Fruit fly (Drosophila melanogaster) whole organism, embryonic: Measurements from ENCODE around the gene CG6959.

ENCODE experiments used
- Adf1 ChIP-seq: fragments of 200-800 bp; sonication (Bioruptor generic); IDR thresholded peaks from 2 replicates; pipeline ENCODE4 v1.3.6; 2022; ENCODE audit warnings: missing biosample characterization, missing genetic modification characterization
- BEAF-32 ChIP-seq: fragments of 200-800 bp; sonication (Bioruptor generic); optimal IDR thresholded peaks from 3 replicates; lab custom pipeline; 2017; ENCODE audit warnings: missing biosample characterization, missing genetic modification characterization, mild to moderate bottlenecking, moderate library complexity, missing genetic modification reagents
- Blimp-1 ChIP-seq: fragments of 200-800 bp; sonication (Bioruptor generic); optimal IDR thresholded peaks from 3 replicates; lab custom pipeline; 2018; ENCODE audit warnings: missing biosample characterization, missing genetic modification characterization, mild to moderate bottlenecking, moderate library complexity, missing genetic modification reagents
- CG10274 ChIP-seq: fragments of 200-800 bp; sonication (Bioruptor generic); optimal IDR thresholded peaks from 3 replicates; lab custom pipeline; 2017; ENCODE audit warnings: missing biosample characterization, mild to moderate bottlenecking, missing genetic modification characterization
- CG13287 ChIP-seq: fragments of 200-800 bp; sonication (Bioruptor generic); IDR thresholded peaks from 2 replicates; pipeline ENCODE4 v1.3.6; 2022; ENCODE audit warnings: missing biosample characterization, missing genetic modification characterization; ENCODE audit not compliant: partially characterized antibody
- CG17359 ChIP-seq: fragments of 200-800 bp; sonication (Bioruptor generic); optimal IDR thresholded peaks from 3 replicates; lab custom pipeline; 2018; ENCODE audit warnings: missing biosample characterization, mild to moderate bottlenecking, missing genetic modification characterization, moderate library complexity
- CG2199 ChIP-seq: fragments of 200-800 bp; sonication (Bioruptor generic); IDR thresholded peaks from 3 replicates; pipeline ENCODE4 v1.3.6; 2022; ENCODE audit warnings: missing biosample characterization, missing genetic modification characterization
- CG30403 ChIP-seq: fragments of 200-800 bp; sonication (Bioruptor generic); optimal IDR thresholded peaks from 3 replicates; lab custom pipeline; 2016; ENCODE audit warnings: missing biosample characterization, missing genetic modification characterization
- CG32767 ChIP-seq: fragments of 200-800 bp; sonication (Bioruptor generic); IDR thresholded peaks from 2 replicates; pipeline ENCODE4 v1.3.6; 2022; ENCODE audit warnings: missing biosample characterization, missing genetic modification characterization
- CG3995 ChIP-seq: fragments of 200-800 bp; sonication (Bioruptor generic); optimal IDR thresholded peaks from 3 replicates; lab custom pipeline; 2016; ENCODE audit warnings: missing biosample characterization, missing genetic modification characterization
- CG4617 ChIP-seq: fragments of 200-800 bp; sonication (Bioruptor generic); optimal IDR thresholded peaks from 3 replicates; lab custom pipeline; 2016; ENCODE audit warnings: missing biosample characterization, missing genetic modification characterization, borderline replicate concordance
- CG6254 ChIP-seq: fragments of 200-800 bp; sonication (Bioruptor generic); optimal IDR thresholded peaks from 3 replicates; lab custom pipeline; 2017; ENCODE audit warnings: mild to moderate bottlenecking, missing biosample characterization, missing genetic modification reagents, missing genetic modification characterization
- CG6813 ChIP-seq: fragments of 200-800 bp; sonication (Bioruptor generic); optimal IDR thresholded peaks from 2 replicates; lab custom pipeline; 2017; ENCODE audit warnings: missing biosample characterization, missing genetic modification characterization, mild to moderate bottlenecking, moderate library complexity, missing genetic modification reagents
- CG7839 ChIP-seq: fragments of 200-800 bp; sonication (Bioruptor generic); optimal IDR thresholded peaks from 3 replicates; lab custom pipeline; 2018; ENCODE audit warnings: missing biosample characterization, mild to moderate bottlenecking, missing genetic modification characterization, moderate library complexity
- CG8290 ChIP-seq, 3 experiments: fragments of 200-800 bp; sonication (Bioruptor generic); optimal IDR thresholded peaks; 2 replicates each; lab custom pipeline; 2016 to 2019; ENCODE audit warnings: missing biosample characterization in 3 of 3, missing genetic modification characterization in 3 of 3, mild to moderate bottlenecking in 2 of 3, moderate library complexity in 1 of 3
- Chrac-16 ChIP-seq: fragments of 200-800 bp; sonication (Bioruptor generic); optimal IDR thresholded peaks from 3 replicates; lab custom pipeline; 2016; ENCODE audit warnings: missing biosample characterization, missing genetic modification characterization
- Dll ChIP-seq: fragments of 200-800 bp; sonication (Bioruptor generic); IDR thresholded peaks from 4 replicates; pipeline ENCODE4 v1.3.6; 2022; ENCODE audit warnings: missing biosample characterization, missing genetic modification characterization; ENCODE audit not compliant: partially characterized antibody
- Drgx ChIP-seq: fragments of 200-800 bp; sonication (Bioruptor generic); IDR thresholded peaks from 2 replicates; pipeline ENCODE4 v1.3.6; 2022; ENCODE audit warnings: missing biosample characterization, missing genetic modification characterization
- Med ChIP-seq: fragments of 200-800 bp; sonication (Bioruptor generic); peaks from one replicate; lab custom pipeline; 2016; ENCODE audit warnings: missing biosample characterization, missing genetic modification characterization, mild to moderate bottlenecking, inconsistent platforms, moderate library complexity
- Opbp ChIP-seq: fragments of 200-800 bp; sonication (Bioruptor generic); IDR thresholded peaks from 3 replicates; pipeline ENCODE4 v1.3.6; 2022; ENCODE audit warnings: missing biosample characterization, missing genetic modification characterization; ENCODE audit not compliant: partially characterized antibody
- Pdp1 ChIP-seq, 2 experiments: fragments of 200-800 bp; sonication (Bioruptor generic); optimal IDR thresholded peaks; 3 replicates each; lab custom pipeline; 2016; ENCODE audit warnings: missing biosample characterization in 2 of 2, missing genetic modification characterization in 2 of 2, mild to moderate bottlenecking in 1 of 2, moderate library complexity in 1 of 2
- Xrp1 ChIP-seq: fragments of 200-800 bp; sonication (Bioruptor generic); IDR thresholded peaks from 2 replicates; pipeline ENCODE4 v1.3.6; 2022; ENCODE audit warnings: missing biosample characterization, missing genetic modification characterization
- ash1 ChIP-seq: fragments of 200-800 bp; sonication (Bioruptor generic); optimal IDR thresholded peaks from 2 replicates; lab custom pipeline; 2018; ENCODE audit warnings: missing biosample characterization, mild to moderate bottlenecking, missing genetic modification characterization
- btn ChIP-seq: fragments of 200-800 bp; sonication (Bioruptor generic); optimal IDR thresholded peaks from 2 replicates; lab custom pipeline; 2016; ENCODE audit warnings: missing biosample characterization, missing genetic modification characterization
- cg ChIP-seq: fragments of 200-800 bp; sonication (Bioruptor generic); optimal IDR thresholded peaks from 3 replicates; lab custom pipeline; 2019; ENCODE audit warnings: missing biosample characterization, mild to moderate bottlenecking, missing genetic modification characterization, moderate library complexity
- ftz-f1 ChIP-seq: fragments of 200-800 bp; sonication (Bioruptor generic); optimal IDR thresholded peaks from 2 replicates; lab custom pipeline; 2016; ENCODE audit warnings: missing biosample characterization, missing genetic modification characterization
- gcm ChIP-seq: fragments of 200-800 bp; sonication (Bioruptor generic); optimal IDR thresholded peaks from 2 replicates; lab custom pipeline; 2019; ENCODE audit warnings: missing biosample characterization, mild to moderate bottlenecking, missing genetic modification characterization, moderate library complexity
- inv ChIP-seq: fragments of 200-800 bp; sonication (Bioruptor generic); IDR thresholded peaks from 2 replicates; pipeline ENCODE4 v1.3.6; 2022; ENCODE audit warnings: missing biosample characterization, missing genetic modification characterization; ENCODE audit not compliant: partially characterized antibody
- kah ChIP-seq: fragments of 200-800 bp; sonication (Bioruptor generic); optimal IDR thresholded peaks from 2 replicates; lab custom pipeline; 2018; ENCODE audit warnings: missing biosample characterization, mild to moderate bottlenecking, missing genetic modification characterization
- ken ChIP-seq: fragments of 200-800 bp; sonication (Bioruptor generic); IDR thresholded peaks from 3 replicates; pipeline ENCODE4 v1.3.6; 2022; ENCODE audit warnings: missing biosample characterization, missing genetic modification characterization
- lbe ChIP-seq: fragments of 200-800 bp; sonication (Bioruptor generic); optimal IDR thresholded peaks from 2 replicates; lab custom pipeline; 2016; ENCODE audit warnings: missing biosample characterization, mild to moderate bottlenecking, missing genetic modification characterization
- lov ChIP-seq, 2 experiments: fragments of 200-800 bp in 1 of 2; fragments of >200 bp in 1 of 2; sonication (Bioruptor generic) in 1 of 2; IDR thresholded peaks in 1 of 2; optimal IDR thresholded peaks in 1 of 2; 2 replicates in 1 of 2; 3 replicates in 1 of 2; pipeline versions ENCODE4 v1.3.6 to Lab custom; 2017 to 2022; ENCODE audit warnings: missing biosample characterization in 1 of 2, missing genetic modification characterization in 1 of 2
- maf-S ChIP-seq: fragments of 200-800 bp; sonication (Bioruptor generic); optimal IDR thresholded peaks from 2 replicates; lab custom pipeline; 2016; ENCODE audit warnings: missing biosample characterization, missing genetic modification characterization
- nom ChIP-seq: fragments of 200-800 bp; sonication (Bioruptor generic); optimal IDR thresholded peaks from 2 replicates; lab custom pipeline; 2017; ENCODE audit warnings: missing biosample characterization, missing genetic modification characterization, mild to moderate bottlenecking, moderate library complexity, missing genetic modification reagents
- oc ChIP-seq: fragments of 200-800 bp; sonication (Bioruptor generic); optimal IDR thresholded peaks from 2 replicates; lab custom pipeline; 2018; ENCODE audit warnings: missing biosample characterization, mild to moderate bottlenecking, missing genetic modification characterization, moderate library complexity
- onecut ChIP-seq: fragments of 200-800 bp; sonication (Bioruptor generic); IDR thresholded peaks from 2 replicates; pipeline ENCODE4 v1.3.6; 2022; ENCODE audit warnings: missing biosample characterization, missing genetic modification characterization
- pan ChIP-seq, 4 experiments: fragments of >200 bp in 3 of 4; fragments of 200-800 bp in 1 of 4; sonication (Bioruptor generic) in 1 of 4; optimal IDR thresholded peaks in 3 of 4; IDR thresholded peaks in 1 of 4; 2 replicates each; pipeline versions ENCODE4 v1.3.6 to Lab custom; 2017 to 2022; ENCODE audit warnings: missing biosample characterization in 2 of 4, missing genetic modification characterization in 2 of 4, mixed read lengths in 1 of 4
- pb ChIP-seq: fragments of 200-800 bp; sonication (Bioruptor generic); optimal IDR thresholded peaks from 3 replicates; lab custom pipeline; 2016; ENCODE audit warnings: missing biosample characterization, missing genetic modification characterization
- row ChIP-seq: fragments of 200-800 bp; sonication (Bioruptor generic); IDR thresholded peaks from 3 replicates; pipeline ENCODE4 v1.3.6; 2022; ENCODE audit warnings: missing biosample characterization, missing genetic modification characterization
- tin ChIP-seq: fragments of 200-800 bp; sonication (Bioruptor generic); optimal IDR thresholded peaks from 3 replicates; lab custom pipeline; 2016; ENCODE audit warnings: missing biosample characterization, missing genetic modification characterization
- twi ChIP-seq: fragments of 200-800 bp; optimal IDR thresholded peaks from 2 replicates; lab custom pipeline; 2019; ENCODE audit warnings: missing biosample characterization, mild to moderate bottlenecking, missing genetic modification characterization, moderate library complexity
- vvl ChIP-seq: fragments of 200-800 bp; sonication (Bioruptor generic); IDR thresholded peaks from 2 replicates; pipeline ENCODE4 v1.3.6; 2022; ENCODE audit warnings: missing biosample characterization, missing genetic modification characterization
- zf30C ChIP-seq: fragments of 200-800 bp; sonication (Bioruptor generic); optimal IDR thresholded peaks from 3 replicates; lab custom pipeline; 2018; ENCODE audit warnings: missing biosample characterization, mild to moderate bottlenecking, missing genetic modification characterization

CG6959 gene

DNA sequence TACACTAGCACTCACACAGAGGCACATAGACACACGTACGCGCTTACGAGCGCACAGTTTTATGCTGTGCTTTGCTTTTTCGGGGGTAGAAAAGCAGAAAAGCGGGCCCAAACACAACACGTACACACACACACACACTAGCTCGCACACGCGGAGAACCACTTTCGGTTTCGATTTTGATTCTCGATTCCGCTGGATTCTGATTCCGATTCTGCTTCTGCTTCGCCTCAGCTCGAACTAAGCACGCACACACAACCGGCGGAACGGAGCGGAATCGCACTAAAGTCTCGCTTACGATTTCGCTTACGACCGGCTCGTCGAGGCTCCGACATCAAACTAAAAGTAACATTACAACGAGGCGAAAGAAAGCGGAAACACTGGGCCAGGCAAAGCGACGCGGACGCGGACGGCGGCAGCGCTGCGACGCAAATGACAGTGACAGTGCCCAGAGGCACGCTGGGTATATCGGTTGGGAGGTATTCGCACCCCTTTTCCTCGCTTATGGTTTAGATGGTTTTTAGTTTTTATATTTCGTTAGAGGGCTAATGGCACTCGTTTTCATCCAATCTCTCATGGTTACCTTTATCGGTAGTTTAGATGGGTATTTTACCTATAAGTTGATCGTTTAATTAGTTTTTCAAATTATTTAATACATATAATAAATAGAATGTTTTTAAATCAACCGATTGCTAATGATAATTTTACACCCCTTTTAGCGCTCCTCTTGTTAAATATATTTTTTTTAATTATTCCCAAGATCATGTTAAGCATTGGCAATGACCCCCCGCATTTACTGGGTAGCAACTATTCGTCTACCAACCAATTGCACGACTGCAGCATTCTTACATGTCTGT lies 91.0 kb downstream of the CG6959 start (continued):
- no peak for TF ChIP-seq BEAF-32 (GFP tag; lab: Kevin White, UChicago)
- TF ChIP-seq Opbp: peak; percentile 75

DNA sequence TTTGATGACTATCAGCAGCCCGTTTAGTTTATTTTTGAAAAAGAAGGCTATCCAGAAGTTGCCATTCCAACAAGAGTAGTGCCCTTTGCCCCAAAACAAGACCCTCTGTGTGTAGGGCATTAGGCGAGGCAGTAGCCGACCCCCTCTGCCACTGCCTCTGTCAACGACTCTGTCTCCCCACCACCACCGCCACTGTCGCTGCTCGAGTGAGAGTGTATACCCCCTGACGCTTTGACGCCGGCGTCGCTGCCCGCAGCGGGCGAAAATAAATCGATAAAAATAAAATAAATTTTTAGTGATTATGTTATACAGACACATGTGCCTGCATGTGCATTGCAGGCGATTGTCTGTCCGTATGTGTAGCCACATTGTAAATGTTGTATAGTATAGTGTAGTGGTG lies 92.2 kb downstream of the CG6959 start:
- TF ChIP-seq Med (GFP tag; lab: Kevin White, UChicago) (peak; percentile 81), maf-S (GFP tag; lab: Kevin White, UChicago) (no peak), ftz-f1 (GFP tag; lab: Kevin White, UChicago) (no peak), Pdp1 (GFP tag; optimal IDR thresholded peaks at IDR 0.05; lab: Kevin White, UChicago) (peak in 1 of 2 experiments; percentile 23), Drgx (peak; percentile 19; the same call in 1 of the 2 replicates), pan (optimal IDR thresholded peaks at IDR 0.05; lab: Kevin White, UChicago) (no peak), pan (GFP tag; optimal IDR thresholded peaks at IDR 0.05 in 1 of 2, IDR thresholded peaks at IDR 0.05 in 1 of 2) (peak in 1 of 2 experiments; percentile 5), Adf1 (GFP tag; lab: Robert Waterston, UW) (peak; percentile 92), CG2199 (GFP tag; lab: Robert Waterston, UW) (peak; percentile 65; the same call in 2 of the 3 replicates), nom (GFP tag; lab: Kevin White, UChicago) (no peak), Chrac-16 (no peak), twi (tag; lab: Kevin White, UChicago) (peak; percentile 82), zf30C (GFP tag; lab: Kevin White, UChicago) (peak; percentile 15), CG6813 (GFP tag; lab: Kevin White, UChicago) (no peak), ken (GFP tag; lab: Robert Waterston, UW) (0 out of 3 replicates have a peak, but pooled peaks have one; percentile 41), vvl (GFP tag; lab: Robert Waterston, UW) (peak; percentile 15; the same call in 1 of the 2 replicates), oc (no peak), CG10274 (GFP tag; lab: Kevin White, UChicago) (peak; percentile 90), Dll (GFP tag; lab: Robert Waterston, UW) (0 out of 4 replicates have a peak, but pooled peaks have one; percentile 43), btn (peak; percentile 4), Blimp-1 (peak; percentile 60), CG17359 (tag; lab: Kevin White, UChicago) (peak; percentile 8), lbe (peak; percentile 13), lov (optimal IDR thresholded peaks at IDR 0.05; lab: Kevin White, UChicago) (no peak), lov (GFP tag; IDR thresholded peaks at IDR 0.05; lab: Robert Waterston, UW) (0 out of 3 replicates have a peak, but pooled peaks have one; percentile 24), gcm (GFP tag; lab: Kevin White, UChicago) (peak; percentile 15), inv (GFP tag; lab: Robert Waterston, UW) (0 out of 2 replicates have a peak, but pooled peaks have one; percentile 11), CG3995 (no peak), CG30403 (peak; percentile 28), CG7839 (tag; lab: Kevin White, UChicago) (peak; percentile 10), Xrp1 (GFP tag; lab: Robert Waterston, UW) (0 out of 2 replicates have a peak, but pooled peaks have one; percentile 13), kah (GFP tag; lab: Kevin White, UChicago) (peak; percentile 67), cg (GFP tag; lab: Kevin White, UChicago) (peak; percentile 63), ash1 (GFP tag; lab: Kevin White, UChicago) (peak; percentile 5), CG13287 (peak; percentile 6; the same call in 1 of the 2 replicates), CG32767 (GFP tag; lab: Robert Waterston, UW) (peak; percentile 68; the same call in 1 of the 2 replicates), pb (GFP tag; lab: Kevin White, UChicago) (no peak), onecut (peak; percentile 97), row (peak; percentile 62), tin (no peak), CG8290 (GFP tag; optimal IDR thresholded peaks at IDR 0.05; lab: Kevin White, UChicago) (no peak), CG8290 (tag; optimal IDR thresholded peaks at IDR 0.05; lab: Kevin White, UChicago) (peak in 1 of 2 experiments; percentile 29), CG4617 (GFP tag; lab: Kevin White, UChicago) (no peak), CG6254 (peak; percentile 47)
